Worm (Caenorhabditis elegans) whole organism, L3 larva: ENCODE results near the gene wrt-8.

Experiments
- R02D3.7 ChIP-seq: fragments of 150-350 bp; optimal IDR thresholded peaks from 2 replicates; lab custom pipeline; 2014; ENCODE audit warnings: missing biosample characterization, missing genetic modification characterization
- ZK546.5 ChIP-seq: sonication (generic microtip); optimal IDR thresholded peaks from 2 replicates; lab custom pipeline; 2017; ENCODE audit warnings: missing biosample characterization, missing genetic modification characterization
- ama-1 ChIP-seq: fragments of 150-350 bp; optimal IDR thresholded peaks from 2 replicates; lab custom pipeline; 2018
- ceh-16 ChIP-seq: sonication (generic microtip); optimal IDR thresholded peaks from 2 replicates; lab custom pipeline; 2017; ENCODE audit warnings: missing biosample characterization, missing genetic modification characterization
- ceh-28 ChIP-seq: fragments of 150-350 bp; optimal IDR thresholded peaks from 2 replicates; lab custom pipeline; 2014; ENCODE audit warnings: missing biosample characterization, missing genetic modification reagents, missing genetic modification characterization
- ceh-82 ChIP-seq: fragments of 150-350 bp; optimal IDR thresholded peaks from 2 replicates; lab custom pipeline; 2014; ENCODE audit warnings: missing biosample characterization, missing genetic modification characterization
- daf-12 ChIP-seq: fragments of 150-350 bp; optimal IDR thresholded peaks from 2 replicates; lab custom pipeline; 2014; ENCODE audit warnings: missing biosample characterization, missing genetic modification reagents, missing genetic modification characterization
- egl-27 ChIP-seq: sonication (generic microtip); optimal IDR thresholded peaks from 4 replicates; lab custom pipeline; 2017; ENCODE audit warnings: missing biosample characterization, missing genetic modification reagents, missing genetic modification characterization
- elt-2 ChIP-seq: sonication (generic microtip); optimal IDR thresholded peaks from 2 replicates; lab custom pipeline; 2016; ENCODE audit warnings: missing genetic modification reagents, mild to moderate bottlenecking, missing genetic modification characterization, missing compliant biosample characterization
- elt-3 ChIP-seq, 3 experiments: fragments of 150-350 bp in 1 of 3; sonication (generic microtip) in 2 of 3; optimal IDR thresholded peaks; 2 replicates in 2 of 3; 4 replicates in 1 of 3; lab custom pipeline; 2014 to 2017; ENCODE audit warnings: missing biosample characterization in 3 of 3, missing genetic modification characterization in 3 of 3
- eor-1 ChIP-seq, 2 experiments: fragments of 150-350 bp; optimal IDR thresholded peaks; 2 replicates each; lab custom pipeline; 2014 to 2018; ENCODE audit warnings: missing biosample characterization in 2 of 2, missing genetic modification characterization in 2 of 2
- fkh-10 ChIP-seq: sonication (generic microtip); optimal IDR thresholded peaks from 2 replicates; lab custom pipeline; 2017; ENCODE audit warnings: missing biosample characterization, missing genetic modification reagents, missing genetic modification characterization
- fkh-2 ChIP-seq: fragments of 150-350 bp; optimal IDR thresholded peaks from 2 replicates; lab custom pipeline; 2014; ENCODE audit warnings: missing biosample characterization, missing genetic modification reagents, missing genetic modification characterization
- fos-1 ChIP-seq: fragments of 150-350 bp; optimal IDR thresholded peaks from 2 replicates; lab custom pipeline; 2014; ENCODE audit warnings: missing biosample characterization, missing genetic modification characterization
- hmg-11 ChIP-seq: sonication (generic microtip); optimal IDR thresholded peaks from 2 replicates; lab custom pipeline; 2016; ENCODE audit warnings: missing genetic modification characterization, missing compliant biosample characterization
- lin-15B ChIP-seq: fragments of 150-350 bp; optimal IDR thresholded peaks from 2 replicates; lab custom pipeline; 2014; ENCODE audit warnings: missing biosample characterization, missing genetic modification characterization
- lsy-12 ChIP-seq: sonication (generic microtip); optimal IDR thresholded peaks from 2 replicates; lab custom pipeline; 2016; ENCODE audit warnings: mild to moderate bottlenecking, missing genetic modification characterization, missing compliant biosample characterization
- mdl-1 ChIP-seq: fragments of 150-350 bp; optimal IDR thresholded peaks from 2 replicates; lab custom pipeline; 2014; ENCODE audit warnings: missing biosample characterization, missing genetic modification characterization
- mml-1 ChIP-seq: fragments of 150-350 bp; sonication (generic microtip); optimal IDR thresholded peaks from 3 replicates; lab custom pipeline; 2014; ENCODE audit warnings: missing biosample characterization, missing genetic modification characterization
- nfya-1 ChIP-seq: sonication (generic microtip); optimal IDR thresholded peaks from 2 replicates; lab custom pipeline; 2017; ENCODE audit warnings: missing genetic modification characterization, mild to moderate bottlenecking, missing compliant biosample characterization, antibody characterized with exemption, moderate library complexity; ENCODE audit not compliant: insufficient read depth
- nhr-11 ChIP-seq: fragments of 150-350 bp; optimal IDR thresholded peaks from 2 replicates; lab custom pipeline; 2014; ENCODE audit warnings: missing biosample characterization, missing genetic modification characterization
- nhr-12 ChIP-seq: fragments of 150-350 bp; optimal IDR thresholded peaks from 2 replicates; lab custom pipeline; 2014; ENCODE audit warnings: missing biosample characterization, missing genetic modification characterization
- nhr-23 ChIP-seq: fragments of 150-350 bp; optimal IDR thresholded peaks from 2 replicates; lab custom pipeline; 2014; ENCODE audit warnings: missing biosample characterization, missing genetic modification reagents, missing genetic modification characterization
- nhr-237 ChIP-seq: fragments of 150-350 bp; optimal IDR thresholded peaks from 2 replicates; lab custom pipeline; 2014; ENCODE audit warnings: missing biosample characterization, missing genetic modification characterization
- nhr-28 ChIP-seq: fragments of 150-350 bp; optimal IDR thresholded peaks from 2 replicates; lab custom pipeline; 2014; ENCODE audit warnings: missing biosample characterization, missing genetic modification characterization
- nhr-43 ChIP-seq: sonication (generic microtip); optimal IDR thresholded peaks from 2 replicates; lab custom pipeline; 2016; ENCODE audit warnings: mild to moderate bottlenecking, missing genetic modification characterization, missing compliant biosample characterization; ENCODE audit not compliant: poor library complexity, severe bottlenecking
- nhr-67 ChIP-seq: fragments of 150-350 bp; optimal IDR thresholded peaks from 2 replicates; lab custom pipeline; 2014; ENCODE audit warnings: missing biosample characterization, missing genetic modification characterization
- nhr-77 ChIP-seq: fragments of 150-350 bp; optimal IDR thresholded peaks from 2 replicates; lab custom pipeline; 2014; ENCODE audit warnings: missing biosample characterization, missing genetic modification characterization
- pqm-1 ChIP-seq: fragments of 150-350 bp; optimal IDR thresholded peaks from 2 replicates; lab custom pipeline; 2017; ENCODE audit warnings: missing biosample characterization, missing genetic modification characterization, inconsistent platforms
- sea-2 ChIP-seq: fragments of 150-350 bp; sonication (generic microtip); optimal IDR thresholded peaks from 4 replicates; lab custom pipeline; 2014; ENCODE audit warnings: missing biosample characterization, missing genetic modification reagents, missing genetic modification characterization
- zag-1 ChIP-seq: fragments of 150-350 bp; optimal IDR thresholded peaks from 2 replicates; lab custom pipeline; 2014; ENCODE audit warnings: missing biosample characterization, missing genetic modification characterization
- ztf-4 ChIP-seq: fragments of 150-350 bp; optimal IDR thresholded peaks from 2 replicates; lab custom pipeline; 2014; ENCODE audit warnings: missing biosample characterization, missing genetic modification characterization

Gene wrt-8

DNA sequence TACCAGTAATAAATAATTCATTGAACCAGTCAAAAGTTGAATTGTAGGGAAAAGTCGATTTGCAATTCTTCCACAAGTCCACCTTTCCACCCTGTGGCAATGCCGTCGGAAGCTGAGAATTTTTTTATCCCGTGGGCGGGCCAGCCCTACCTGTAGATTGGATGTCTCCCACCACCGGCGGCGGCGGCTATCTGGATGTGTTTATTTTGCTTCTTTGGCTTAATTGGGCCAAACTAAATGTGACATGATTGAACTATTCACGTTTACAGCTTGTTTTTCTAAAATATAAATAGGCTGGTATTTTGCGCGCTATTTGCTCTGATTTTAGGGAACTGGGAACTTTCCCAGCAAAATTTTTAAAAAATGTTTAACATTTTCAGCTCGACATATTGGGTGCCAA is at the start of gene wrt-8:
wrt-8 (minus strand) TSS at position 101 of the 400 bp plus-strand sequence.
- TF ChIP-seq elt-2 (tag; lab: Kevin White, UChicago): no peak
- no peak for TF ChIP-seq ZK546.5 (tag; lab: Kevin White, UChicago)
- no peak for TF ChIP-seq mml-1 (tag; lab: Kevin White, UChicago)
- TF ChIP-seq nhr-28: no peak
- no peak for TF ChIP-seq hmg-11 (tag; lab: Kevin White, UChicago)
- no peak for TF ChIP-seq eor-1 (tag; optimal IDR thresholded peaks at IDR 0.05; lab: Kevin White, UChicago)
- no peak for TF ChIP-seq nhr-23 (tag; lab: Kevin White, UChicago)
- TF ChIP-seq nhr-67 (tag; lab: Kevin White, UChicago): no peak
- no peak for TF ChIP-seq zag-1 (tag; lab: Kevin White, UChicago)
- no peak for TF ChIP-seq ceh-82 (tag; lab: Kevin White, UChicago)
- TF ChIP-seq, all 47 proteins: peak for 0

ce11 chrV:15392064-15392463 is 47.7 kb upstream of the wrt-8 start:
- no peak for TF ChIP-seq lsy-12 (tag; lab: Kevin White, UChicago)
- TF ChIP-seq nhr-11 (tag; lab: Kevin White, UChicago): no peak
- TF ChIP-seq nhr-28: no peak
- TF ChIP-seq ama-1 (lab: Kevin White, UChicago): no peak
- no peak for TF ChIP-seq hmg-11 (tag; lab: Kevin White, UChicago)
- no peak for TF ChIP-seq nfya-1 (tag; lab: Kevin White, UChicago)
- no peak for TF ChIP-seq eor-1 (tag; optimal IDR thresholded peaks at IDR 0.05; lab: Kevin White, UChicago)
- TF ChIP-seq pqm-1 (tag; lab: Kevin White, UChicago): no peak
- no peak for TF ChIP-seq fos-1 (tag; lab: Kevin White, UChicago)
- no peak for TF ChIP-seq mml-1 (tag; lab: Kevin White, UChicago)
- TF ChIP-seq ceh-28 (tag; lab: Kevin White, UChicago): no peak

ce11 chrV:15388820-15389384 is 44.5 kb upstream of the wrt-8 start, which contains the start of gene srh-170:
Gene srh-170 (minus strand): TSS chrV:15388870.
- no peak for TF ChIP-seq zag-1 (tag; lab: Kevin White, UChicago)

- TF ChIP-seq egl-27 (tag; lab: Kevin White, UChicago) (no peak), mdl-1 (tag; lab: Kevin White, UChicago) (no peak), lin-15B (tag; lab: Kevin White, UChicago) (no peak)
Measured at ce11 chrV:15384733-15385132, 40.4 kb upstream of the wrt-8 start, which contains the start of gene str-102. Gene str-102 (plus strand): TSS chrV:15385033.

ce11 chrV:15383739-15384138 is 39.4 kb upstream of the wrt-8 start, which contains the start of gene str-88:
Gene str-88 (minus strand): TSS chrV:15383839.
- TF ChIP-seq elt-2 (tag; lab: Kevin White, UChicago): no peak
- no peak for TF ChIP-seq nhr-11 (tag; lab: Kevin White, UChicago)
- TF ChIP-seq lin-15B (tag; lab: Kevin White, UChicago): no peak
- TF ChIP-seq R02D3.7: no peak
- TF ChIP-seq fkh-10 (GFP tag; lab: Kevin White, UChicago): no peak
- no peak for TF ChIP-seq ceh-82 (tag; lab: Kevin White, UChicago)
- no peak for TF ChIP-seq nhr-12
- TF ChIP-seq fkh-2 (tag; lab: Kevin White, UChicago): no peak
- TF ChIP-seq fos-1 (tag; lab: Kevin White, UChicago): no peak
- TF ChIP-seq ztf-4 (tag; lab: Kevin White, UChicago): no peak
- no peak for TF ChIP-seq lsy-12 (tag; lab: Kevin White, UChicago)
- TF ChIP-seq sea-2 (GFP tag; lab: Kevin White, UChicago): no peak
- TF ChIP-seq nhr-28: no peak

- TF ChIP-seq nhr-237 (no peak), nhr-43 (no peak), hmg-11 (tag; lab: Kevin White, UChicago) (no peak), elt-2 (tag; lab: Kevin White, UChicago) (no peak), daf-12 (tag; lab: Kevin White, UChicago) (no peak), lin-15B (tag; lab: Kevin White, UChicago) (no peak), nhr-12 (no peak), nhr-77 (tag; lab: Kevin White, UChicago) (no peak), elt-3 (tag; optimal IDR thresholded peaks at IDR 0.05; lab: Kevin White, UChicago) (no peak), ceh-16 (tag; lab: Kevin White, UChicago) (no peak), R02D3.7 (no peak), fkh-10 (GFP tag; lab: Kevin White, UChicago) (no peak), mml-1 (tag; lab: Kevin White, UChicago) (no peak), ZK546.5 (tag; lab: Kevin White, UChicago) (no peak), zag-1 (tag; lab: Kevin White, UChicago) (no peak), ceh-82 (tag; lab: Kevin White, UChicago) (no peak), lsy-12 (tag; lab: Kevin White, UChicago) (no peak), egl-27 (tag; lab: Kevin White, UChicago) (no peak)
- TF ChIP-seq, all 47 proteins: peak for 0
Measured at ce11 chrV:15380857-15381256, 36.5 kb upstream of the wrt-8 start, which contains the start of gene dhs-23. Gene dhs-23 (plus strand): TSS chrV:15381219.
